Fruit fly (Drosophila melanogaster) whole organism: ENCODE measurements around the gene CG14770.

Experiments used
- CG8478 ChIP-seq: fragments of >200 bp; optimal IDR thresholded peaks from 2 replicates; lab custom pipeline; 2018; ENCODE audit warnings: inconsistent platforms
- Dll ChIP-seq: fragments of >200 bp; optimal IDR thresholded peaks from 2 replicates; lab custom pipeline; 2017
- EcR ChIP-seq, 2 experiments: fragments of >200 bp; optimal IDR thresholded peaks; 2 replicates each; lab custom pipeline; 2017; ENCODE audit warnings: missing biosample characterization in 2 of 2, missing genetic modification characterization in 2 of 2, missing genetic modification reagents in 2 of 2
- pan ChIP-seq: fragments of >200 bp; optimal IDR thresholded peaks from 2 replicates; lab custom pipeline; 2017
- psq ChIP-seq: fragments of >200 bp; optimal IDR thresholded peaks from 2 replicates; lab custom pipeline; 2017
- usp ChIP-seq: fragments of >200 bp; optimal IDR thresholded peaks from 2 replicates; lab custom pipeline; 2017; ENCODE audit warnings: missing biosample characterization, missing genetic modification characterization, mixed read lengths

DNA sequence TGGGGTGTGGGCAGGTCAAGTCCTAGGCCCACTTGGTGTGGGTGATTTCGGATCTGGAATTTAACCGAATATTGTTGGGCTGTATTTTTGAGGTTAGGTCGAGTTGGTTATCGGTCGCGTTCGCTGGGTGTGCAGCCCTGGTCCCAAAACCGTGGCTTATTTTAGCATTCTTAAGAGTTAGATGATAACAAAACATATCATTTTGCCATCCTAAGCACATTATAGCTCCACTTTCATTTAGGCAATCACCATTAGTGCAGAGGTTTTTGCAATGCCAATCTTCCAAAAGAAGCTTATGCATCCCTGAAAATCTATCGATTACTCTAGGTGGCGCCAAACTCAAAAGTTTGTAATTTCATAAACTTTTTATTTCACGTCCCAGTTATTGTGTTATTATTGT is 19.8 kb upstream of the CG14770 start, which contains the start of gene MTPAP:
- TF ChIP-seq pan (lab: Kevin White, UChicago) (no peak), psq (lab: Kevin White, UChicago) (no peak), CG8478 (lab: Kevin White, UChicago) (no peak), usp (no peak), EcR (GFP tag; optimal IDR thresholded peaks at IDR 0.05; lab: Kevin White, UChicago) (no peak), Dll (lab: Kevin White, UChicago) (no peak)
